Worm (Caenorhabditis elegans) whole organism, young adult: ENCODE measurements around the gene ugt-12.
A peak's percentile ranks its signal among the peaks of the same experiment; 100 is the strongest.

Experiments used
- B0019.2 ChIP-seq: fragments of 200-800 bp; sonication (Bioruptor generic); conservative IDR thresholded peaks from 2 replicates; pipeline ENCODE4 v1.3.6; 2022; ENCODE audit warnings: missing genetic modification reagents, missing genetic modification characterization, missing compliant biosample characterization
- C17E4.6 ChIP-seq: fragments of 200-800 bp; sonication (Bioruptor generic); IDR thresholded peaks from 2 replicates; pipeline ENCODE4 v1.3.6; 2022; ENCODE audit warnings: missing genetic modification reagents, missing genetic modification characterization, missing compliant biosample characterization
- D2030.7 ChIP-seq: fragments of 200-800 bp; sonication (Bioruptor generic); IDR thresholded peaks from 2 replicates; pipeline ENCODE4 v1.3.6; 2022; ENCODE audit warnings: missing genetic modification reagents, missing genetic modification characterization, missing compliant biosample characterization
- F22D6.2 ChIP-seq: sonication (generic microtip); optimal IDR thresholded peaks from 2 replicates; lab custom pipeline; 2016; ENCODE audit warnings: mild to moderate bottlenecking, missing genetic modification characterization, missing compliant biosample characterization
- F49E8.2 ChIP-seq: sonication (generic microtip); optimal IDR thresholded peaks from 3 replicates; lab custom pipeline; 2017; ENCODE audit warnings: missing genetic modification characterization, mild to moderate bottlenecking, missing compliant biosample characterization, antibody characterized with exemption, moderate library complexity; ENCODE audit not compliant: insufficient read depth
- F55B11.4 ChIP-seq: sonication (generic microtip); optimal IDR thresholded peaks from 2 replicates; lab custom pipeline; 2016; ENCODE audit warnings: missing compliant biosample characterization, missing genetic modification characterization, borderline replicate concordance; ENCODE audit not compliant: insufficient read depth
- F57A8.1 ChIP-seq: fragments of 200-800 bp; sonication (Bioruptor generic); optimal IDR thresholded peaks from 2 replicates; lab custom pipeline; 2018; ENCODE audit warnings: mild to moderate bottlenecking, missing genetic modification characterization, moderate library complexity, missing compliant biosample characterization
- K11D2.4 ChIP-seq: fragments of 200-800 bp; sonication (Bioruptor generic); IDR thresholded peaks from 2 replicates; pipeline ENCODE4 v1.3.6; 2022; ENCODE audit warnings: missing genetic modification reagents, missing genetic modification characterization, missing compliant biosample characterization
- T07F8.4 ChIP-seq: sonication (generic microtip); optimal IDR thresholded peaks from 2 replicates; lab custom pipeline; 2016; ENCODE audit warnings: mild to moderate bottlenecking, missing genetic modification characterization, moderate library complexity, missing compliant biosample characterization
- Y53F4B.3 ChIP-seq: fragments of 200-800 bp; sonication (Bioruptor generic); IDR thresholded peaks from 2 replicates; pipeline ENCODE4 v1.3.6; 2022; ENCODE audit warnings: missing genetic modification reagents, missing genetic modification characterization, missing compliant biosample characterization
- Y53G8AR.9 ChIP-seq: fragments of 200-800 bp; sonication (Bioruptor generic); conservative IDR thresholded peaks from 2 replicates; pipeline ENCODE4 v1.3.6; 2022; ENCODE audit warnings: missing genetic modification reagents, missing genetic modification characterization, missing compliant biosample characterization
- akir-1 ChIP-seq: fragments of 200-800 bp; sonication (Bioruptor generic); optimal IDR thresholded peaks from 2 replicates; lab custom pipeline; 2018; ENCODE audit warnings: mild to moderate bottlenecking, missing genetic modification characterization, moderate library complexity, missing compliant biosample characterization
- attf-3 ChIP-seq: fragments of 200-800 bp; sonication (Bioruptor generic); conservative IDR thresholded peaks from 2 replicates; pipeline ENCODE4 v1.3.6; 2022; ENCODE audit warnings: missing genetic modification reagents, missing genetic modification characterization, missing compliant biosample characterization
- bed-1 ChIP-seq: fragments of 200-800 bp; sonication (Bioruptor generic); IDR thresholded peaks from 2 replicates; pipeline ENCODE4 v1.3.6; 2022; ENCODE audit warnings: missing genetic modification reagents, missing genetic modification characterization, missing compliant biosample characterization
- bed-2 ChIP-seq: fragments of 200-800 bp; sonication (Bioruptor generic); IDR thresholded peaks from 2 replicates; pipeline ENCODE4 v1.3.6; 2022; ENCODE audit warnings: missing genetic modification reagents, missing genetic modification characterization, missing compliant biosample characterization
- ccch-3 ChIP-seq: fragments of 200-800 bp; sonication (Bioruptor generic); optimal IDR thresholded peaks from 2 replicates; lab custom pipeline; 2018; ENCODE audit warnings: mild to moderate bottlenecking, missing genetic modification characterization, missing compliant biosample characterization
- ceh-58 ChIP-seq: fragments of 200-800 bp; sonication (Bioruptor generic); IDR thresholded peaks from 2 replicates; pipeline ENCODE4 v1.3.6; 2022; ENCODE audit warnings: missing genetic modification characterization, missing compliant biosample characterization
- die-1 ChIP-seq: sonication (generic microtip); optimal IDR thresholded peaks from 2 replicates; lab custom pipeline; 2016; ENCODE audit warnings: missing genotype, mild to moderate bottlenecking, missing genetic modification characterization, missing compliant biosample characterization
- dox-1 ChIP-seq: fragments of 200-800 bp; sonication (Bioruptor generic); IDR thresholded peaks from 2 replicates; pipeline ENCODE4 v1.3.6; 2022; ENCODE audit warnings: missing genetic modification reagents, missing genetic modification characterization, missing compliant biosample characterization
- dpff-1 ChIP-seq: sonication (generic microtip); optimal IDR thresholded peaks from 2 replicates; lab custom pipeline; 2017; ENCODE audit warnings: mild to moderate bottlenecking, missing genetic modification characterization, missing compliant biosample characterization
- dpl-1 ChIP-seq: fragments of 150-350 bp; optimal IDR thresholded peaks from 2 replicates; lab custom pipeline; 2014; ENCODE audit warnings: missing biosample characterization, missing genetic modification reagents, missing genetic modification characterization
- efl-1 ChIP-seq: fragments of 150-350 bp; optimal IDR thresholded peaks from 2 replicates; lab custom pipeline; 2014; ENCODE audit warnings: missing biosample characterization, missing genetic modification reagents, missing genetic modification characterization
- hmg-20 ChIP-seq: fragments of 200-800 bp; sonication (Bioruptor generic); IDR thresholded peaks from 2 replicates; pipeline ENCODE4 v1.3.6; 2022; ENCODE audit warnings: missing genetic modification reagents, missing genetic modification characterization, missing compliant biosample characterization
- lag-1 ChIP-seq: fragments of 200-800 bp; sonication (Bioruptor generic); IDR thresholded peaks from 2 replicates; pipeline ENCODE4 v1.3.6; 2022; ENCODE audit warnings: missing genetic modification reagents, missing genetic modification characterization, missing compliant biosample characterization
- lin-26 ChIP-seq: fragments of 200-800 bp; sonication (Bioruptor generic); IDR thresholded peaks from 2 replicates; pipeline ENCODE4 v1.3.6; 2022; ENCODE audit warnings: missing genetic modification reagents, missing genetic modification characterization, missing compliant biosample characterization
- madf-3 ChIP-seq: fragments of 200-800 bp; sonication (Bioruptor generic); IDR thresholded peaks from 2 replicates; pipeline ENCODE4 v1.3.6; 2022; ENCODE audit warnings: missing genetic modification reagents, missing genetic modification characterization, missing compliant biosample characterization
- mcd-1 ChIP-seq: fragments of 200-800 bp; sonication (Bioruptor generic); IDR thresholded peaks from 2 replicates; pipeline ENCODE4 v1.3.6; 2022; ENCODE audit warnings: missing genetic modification reagents, missing genetic modification characterization, missing compliant biosample characterization
- mel-28 ChIP-seq: sonication (generic microtip); optimal IDR thresholded peaks from 2 replicates; lab custom pipeline; 2016; ENCODE audit warnings: borderline replicate concordance, mild to moderate bottlenecking, missing genetic modification characterization, missing compliant biosample characterization
- nhr-80 ChIP-seq: sonication (generic microtip); optimal IDR thresholded peaks from 2 replicates; lab custom pipeline; 2016; ENCODE audit warnings: missing genetic modification characterization, missing compliant biosample characterization
- rec-8 ChIP-seq, 2 experiments: sonication (generic microtip); optimal IDR thresholded peaks; 2 replicates each; lab custom pipeline; 2016; ENCODE audit warnings: mild to moderate bottlenecking in 2 of 2, missing genetic modification characterization in 2 of 2, missing genetic modification reagents in 2 of 2, missing genotype in 2 of 2, missing biosample characterization in 1 of 2, missing compliant biosample characterization in 1 of 2, moderate library complexity in 1 of 2
- snpc-1.3 ChIP-seq: sonication (generic microtip); optimal IDR thresholded peaks from 2 replicates; lab custom pipeline; 2017; ENCODE audit warnings: missing genetic modification characterization, mild to moderate bottlenecking, missing compliant biosample characterization, antibody characterized with exemption, moderate library complexity, missing genotype, missing genetic modification reagents; ENCODE audit not compliant: insufficient read depth
- somi-1 ChIP-seq: fragments of 200-800 bp; sonication (Bioruptor generic); optimal IDR thresholded peaks from 2 replicates; lab custom pipeline; 2018; ENCODE audit warnings: mild to moderate bottlenecking, missing genetic modification characterization, missing compliant biosample characterization
- xnd-1 ChIP-seq: sonication (generic microtip); optimal IDR thresholded peaks from 2 replicates; lab custom pipeline; 2016; ENCODE audit warnings: missing genotype, missing genetic modification reagents, missing genetic modification characterization, missing compliant biosample characterization
- zim-3 ChIP-seq: sonication (generic microtip); optimal IDR thresholded peaks from 2 replicates; lab custom pipeline; 2017; ENCODE audit warnings: mild to moderate bottlenecking, missing genetic modification characterization, moderate library complexity, missing compliant biosample characterization
- ztf-18 ChIP-seq: sonication (generic microtip); optimal IDR thresholded peaks from 2 replicates; lab custom pipeline; 2016; ENCODE audit warnings: missing genotype, mild to moderate bottlenecking, missing genetic modification characterization, missing compliant biosample characterization
- ztf-26 ChIP-seq: sonication (generic microtip); optimal IDR thresholded peaks from 2 replicates; lab custom pipeline; 2017; ENCODE audit warnings: missing genetic modification characterization, missing compliant biosample characterization

Gene ugt-12

DNA sequence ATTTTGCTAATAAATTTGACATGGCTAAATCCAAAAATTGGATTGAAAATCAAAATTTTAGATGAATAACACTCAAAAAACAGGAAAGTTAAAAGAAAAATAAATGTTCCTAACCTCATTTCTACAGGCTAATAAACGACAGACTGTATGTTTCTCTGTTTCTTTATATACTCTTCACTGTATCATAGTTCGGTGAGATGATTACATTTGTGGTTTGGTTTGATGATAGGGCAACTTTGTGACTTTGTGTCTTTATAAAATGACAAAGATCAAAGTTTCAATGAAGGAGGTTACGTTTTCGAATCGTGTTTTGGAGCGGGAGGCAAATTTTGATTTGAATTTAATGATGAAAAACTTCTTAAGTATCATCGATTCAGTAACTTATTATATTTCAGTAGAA lies at the start of gene ugt-12:
ugt-12 (minus strand) TSS at position 153 of the 400 bp plus-strand sequence.
- TF ChIP-seq ceh-58 (GFP tag; lab: Robert Waterston, UW), result no peak
- TF ChIP-seq D2030.7, result no peak
- peak; percentile 71 for TF ChIP-seq nhr-80 (tag; lab: Kevin White, UChicago)

DNA sequence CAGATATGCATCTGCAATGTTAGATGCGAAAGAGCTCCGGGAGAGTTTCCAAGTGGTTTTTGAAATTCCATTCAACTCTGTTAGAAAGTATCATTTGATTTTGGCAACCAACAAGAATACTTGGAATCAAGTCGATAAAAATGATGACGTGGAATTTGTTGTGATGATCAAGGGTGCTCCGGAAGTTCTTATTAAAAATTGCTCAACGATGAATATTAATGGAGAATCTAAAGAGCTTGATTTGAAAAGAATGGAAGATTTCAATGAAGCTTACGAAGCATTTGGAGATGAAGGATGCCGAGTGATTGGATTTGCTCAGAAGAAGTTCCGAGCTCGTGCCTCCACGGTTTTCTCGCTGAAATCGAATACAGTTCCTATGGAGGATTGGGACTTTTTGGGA lies 47.9 kb upstream of the ugt-12 start:
- TF ChIP-seq B0019.2 (GFP tag; lab: Robert Waterston, UW) (no peak), bed-1 (GFP tag; lab: Robert Waterston, UW) (no peak), F57A8.1 (GFP tag; lab: Kevin White, UChicago) (no peak), die-1 (tag; lab: Kevin White, UChicago) (no peak), ztf-18 (no peak), Y53F4B.3 (GFP tag; lab: Robert Waterston, UW) (no peak), lin-26 (GFP tag; lab: Robert Waterston, UW) (no peak), bed-2 (GFP tag; lab: Robert Waterston, UW) (no peak), hmg-20 (GFP tag; lab: Robert Waterston, UW) (no peak), F55B11.4 (tag; lab: Kevin White, UChicago) (no peak)

DNA sequence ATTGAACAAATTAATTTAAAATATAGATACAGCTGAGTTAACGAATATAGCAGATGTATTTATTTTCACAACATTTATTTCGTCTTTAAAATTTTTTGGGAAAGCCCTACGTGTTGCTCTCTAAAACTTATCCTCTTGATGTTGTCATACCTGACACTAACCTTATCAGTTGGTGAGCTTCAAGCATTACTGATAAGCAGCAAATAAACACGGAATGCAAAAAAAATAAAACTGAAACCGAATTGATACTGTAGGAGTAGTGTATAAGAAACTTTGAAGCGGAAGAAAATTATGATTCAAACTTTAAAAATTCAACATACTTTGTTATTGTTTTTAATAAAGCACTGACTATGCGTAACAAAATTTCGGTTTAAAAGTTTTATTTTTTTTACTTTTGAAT lies 45.7 kb upstream of the ugt-12 start:
- no peak for TF ChIP-seq C17E4.6 (GFP tag; lab: Robert Waterston, UW)
- TF ChIP-seq F22D6.2 (tag; lab: Kevin White, UChicago), result no peak
- no peak for TF ChIP-seq dpl-1
- TF ChIP-seq Y53G8AR.9 (GFP tag; lab: Robert Waterston, UW), result no peak
- no peak for TF ChIP-seq K11D2.4 (GFP tag; lab: Robert Waterston, UW)
- no peak for TF ChIP-seq mcd-1 (GFP tag; lab: Robert Waterston, UW)
- TF ChIP-seq rec-8 (tag; optimal IDR thresholded peaks at IDR 0.05; lab: Kevin White, UChicago), result no peak
- no peak for TF ChIP-seq xnd-1 (tag; lab: Kevin White, UChicago)
- no peak for TF ChIP-seq F49E8.2 (tag; lab: Kevin White, UChicago)

DNA sequence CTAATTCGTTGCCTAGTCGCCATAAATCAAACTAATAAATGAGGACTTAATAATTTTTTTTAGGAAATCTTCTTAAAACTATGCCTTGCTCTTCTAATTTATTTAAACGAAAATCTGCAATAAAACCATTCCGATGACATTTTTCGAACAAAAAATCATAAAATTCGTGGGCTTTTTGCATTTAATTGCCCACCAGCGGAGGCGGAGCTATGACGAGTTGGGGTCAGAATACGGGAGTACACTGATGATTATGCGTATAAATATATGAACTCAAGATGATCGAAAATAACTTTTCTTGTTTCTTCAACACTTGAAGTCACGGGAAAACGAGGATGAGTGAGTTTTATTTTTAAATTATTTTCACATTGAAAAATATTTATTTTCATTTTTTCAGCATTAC lies 45.0 kb upstream of the ugt-12 start, which contains the start of gene catp-2:
catp-2 (plus strand) TSS at position 301 of the 400 bp plus-strand sequence.
- TF ChIP-seq efl-1 (no peak), mel-28 (tag; lab: Kevin White, UChicago) (no peak), madf-3 (GFP tag; lab: Robert Waterston, UW) (no peak), lag-1 (GFP tag; lab: Robert Waterston, UW) (no peak), dpff-1 (no peak), xnd-1 (tag; lab: Kevin White, UChicago) (no peak), zim-3 (no peak), ccch-3 (GFP tag; lab: Kevin White, UChicago) (no peak), T07F8.4 (no peak), dox-1 (GFP tag; lab: Robert Waterston, UW) (no peak), die-1 (tag; lab: Kevin White, UChicago) (no peak), F22D6.2 (tag; lab: Kevin White, UChicago) (no peak), ztf-26 (tag; lab: Kevin White, UChicago) (no peak), somi-1 (GFP tag; lab: Kevin White, UChicago) (no peak), snpc-1.3 (tag; lab: Kevin White, UChicago) (no peak), akir-1 (GFP tag; lab: Kevin White, UChicago) (no peak), attf-3 (GFP tag; lab: Robert Waterston, UW) (no peak)
